Fruit fly (Drosophila melanogaster): Measurements from ENCODE around the gene Josd.

Josd gene

DNA sequence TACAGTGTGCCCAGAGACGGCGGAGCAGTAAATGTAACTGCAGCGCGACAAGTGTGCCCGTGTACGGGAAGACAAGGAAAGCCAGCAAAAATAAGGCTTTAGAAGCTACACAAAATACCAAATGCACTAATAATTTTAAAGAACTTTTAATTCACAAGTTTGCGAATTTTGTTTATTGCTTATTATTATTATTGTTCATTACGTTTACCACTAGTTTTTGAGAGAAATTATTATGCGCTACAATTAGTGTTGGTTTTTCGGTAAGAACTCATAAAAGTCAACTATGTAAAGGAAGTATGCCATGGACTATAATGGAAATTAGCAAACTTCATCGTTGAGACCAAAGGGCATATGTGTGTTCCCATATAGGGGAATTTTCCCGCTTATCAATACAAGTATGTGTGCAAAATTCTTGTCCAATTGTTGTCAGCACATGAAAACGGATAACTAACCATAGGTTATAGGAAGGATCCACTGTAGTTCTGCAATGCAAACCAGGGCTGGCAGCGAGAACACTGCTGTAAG, 6.3 kb downstream of the Josd start, which contains the start of gene schlank (continued):
- TF ChIP-seq CG3995 (GFP tag; optimal IDR thresholded peaks at IDR 0.05), result no peak
- TF ChIP-seq Chrac-16 (GFP tag; optimal IDR thresholded peaks at IDR 0.05), result peak; percentile 41
- TF ChIP-seq D19A (tag; optimal IDR thresholded peaks at IDR 0.05), result no peak
- no peak for TF ChIP-seq CG31441 (GFP tag; IDR thresholded peaks at IDR 0.05)
- no peak for TF ChIP-seq sim (GFP tag; IDR thresholded peaks at IDR 0.05)
- no peak; the same call in 1 of the 2 replicates for TF ChIP-seq chm (GFP tag; IDR thresholded peaks at IDR 0.05)
- TF ChIP-seq fd3F (GFP tag; optimal IDR thresholded peaks at IDR 0.05), result peak; percentile 22
- peak; percentile 56 for TF ChIP-seq CG31224 (GFP tag; IDR thresholded peaks at IDR 0.05)
- TF ChIP-seq usp (GFP tag; optimal IDR thresholded peaks at IDR 0.05), result no peak
- no peak for TF ChIP-seq Mad (GFP tag; optimal IDR thresholded peaks at IDR 0.05)
- peak; percentile 58; the same call in 2 of the 3 replicates for TF ChIP-seq zfh1 (GFP tag; IDR thresholded peaks at IDR 0.05)
- TF ChIP-seq bcd (GFP tag; optimal IDR thresholded peaks at IDR 0.05), result peak; percentile 21
- TF ChIP-seq disco-r (GFP tag; optimal IDR thresholded peaks at IDR 0.05), result no peak
- peak; percentile 36 for TF ChIP-seq CG15696 (tag; optimal IDR thresholded peaks at IDR 0.05)
- TF ChIP-seq pum (GFP tag; optimal IDR thresholded peaks at IDR 0.05), result peak; percentile 51
- peak; percentile 60 for TF ChIP-seq NC2β (GFP tag; optimal IDR thresholded peaks at IDR 0.05)

dm6 chrX:6267745-6268582, 7.0 kb downstream of the Josd start, which contains the start of gene Spt6:
TSS of gene Spt6 (plus strand) at chrX:6267797.
- no peak for TF ChIP-seq sens (GFP tag)
- TF ChIP-seq Oli (tag; optimal IDR thresholded peaks at IDR 0.05), result no peak
- no peak for TF ChIP-seq CG11695 (GFP tag; IDR thresholded peaks at IDR 0.05)
- no peak for TF ChIP-seq CG2712 (tag; optimal IDR thresholded peaks at IDR 0.05)
- TF ChIP-seq ci (GFP tag; IDR thresholded peaks at IDR 0.05), result no peak
- no peak for TF ChIP-seq CG5180 (GFP tag; optimal IDR thresholded peaks at IDR 0.05)
- no peak for TF ChIP-seq Hmx (GFP tag; optimal IDR thresholded peaks at IDR 0.05)
- TF ChIP-seq bigmax (GFP tag; optimal IDR thresholded peaks at IDR 0.05), result peak; percentile 95
- TF ChIP-seq MESR4 (GFP tag; optimal IDR thresholded peaks at IDR 0.05), result peak; percentile 91
- no peak for TF ChIP-seq Meics (GFP tag; optimal IDR thresholded peaks at IDR 0.05)
- TF ChIP-seq nerfin-1 (tag; optimal IDR thresholded peaks at IDR 0.05), result peak; percentile 51
- no peak; the same call in 1 of the 2 replicates for TF ChIP-seq onecut (GFP tag; IDR thresholded peaks at IDR 0.05)
- no peak for TF ChIP-seq cato (GFP tag; optimal IDR thresholded peaks at IDR 0.05; ENCODE audit: borderline replicate concordance)
- TF ChIP-seq Nf-YB (GFP tag; optimal IDR thresholded peaks at IDR 0.05), result no peak
- no peak for TF ChIP-seq eve (GFP tag; optimal IDR thresholded peaks at IDR 0.05)
- TF ChIP-seq cwo (GFP tag; optimal IDR thresholded peaks at IDR 0.05), result no peak
- TF ChIP-seq nmo (GFP tag; optimal IDR thresholded peaks at IDR 0.05), result no peak
- TF ChIP-seq CG34422 (GFP tag; IDR thresholded peaks at IDR 0.05), result peak; percentile 40; the same call in 1 of the 3 replicates
- no peak for TF ChIP-seq CG43689 (GFP tag; IDR thresholded peaks at IDR 0.05)
- TF ChIP-seq CG4360 (GFP tag; IDR thresholded peaks at IDR 0.05), result peak; percentile 78
- TF ChIP-seq Kr (GFP tag; optimal IDR thresholded peaks at IDR 0.05), result no peak
- no peak for TF ChIP-seq CG8089 (GFP tag; optimal IDR thresholded peaks at IDR 0.05)
- no peak for TF ChIP-seq pfk (GFP tag; optimal IDR thresholded peaks at IDR 0.05)
- no peak for TF ChIP-seq cad (GFP tag; optimal IDR thresholded peaks at IDR 0.05)
- no peak for TF ChIP-seq pros (GFP tag; optimal IDR thresholded peaks at IDR 0.05)
- peak; percentile 41 for TF ChIP-seq CG32767 (GFP tag; IDR thresholded peaks at IDR 0.05)
- TF ChIP-seq shn (GFP tag; optimal IDR thresholded peaks at IDR 0.05), result no peak
- no peak for TF ChIP-seq btn (GFP tag; optimal IDR thresholded peaks at IDR 0.05)
- no peak for TF ChIP-seq lmd (GFP tag; IDR thresholded peaks at IDR 0.05)
- TF ChIP-seq al (GFP tag; IDR thresholded peaks at IDR 0.05), result no peak
- TF ChIP-seq yki (optimal IDR thresholded peaks at IDR 0.05), result no peak
- TF ChIP-seq sd (tag; optimal IDR thresholded peaks at IDR 0.05), result no peak
- no peak for TF ChIP-seq CG14441 (GFP tag; IDR thresholded peaks at IDR 0.05)
- no peak for TF ChIP-seq nom (GFP tag; optimal IDR thresholded peaks at IDR 0.05)
